Fruit fly (Drosophila melanogaster): ENCODE measurements around the gene CG14969.

Gene CG14969

DNA sequence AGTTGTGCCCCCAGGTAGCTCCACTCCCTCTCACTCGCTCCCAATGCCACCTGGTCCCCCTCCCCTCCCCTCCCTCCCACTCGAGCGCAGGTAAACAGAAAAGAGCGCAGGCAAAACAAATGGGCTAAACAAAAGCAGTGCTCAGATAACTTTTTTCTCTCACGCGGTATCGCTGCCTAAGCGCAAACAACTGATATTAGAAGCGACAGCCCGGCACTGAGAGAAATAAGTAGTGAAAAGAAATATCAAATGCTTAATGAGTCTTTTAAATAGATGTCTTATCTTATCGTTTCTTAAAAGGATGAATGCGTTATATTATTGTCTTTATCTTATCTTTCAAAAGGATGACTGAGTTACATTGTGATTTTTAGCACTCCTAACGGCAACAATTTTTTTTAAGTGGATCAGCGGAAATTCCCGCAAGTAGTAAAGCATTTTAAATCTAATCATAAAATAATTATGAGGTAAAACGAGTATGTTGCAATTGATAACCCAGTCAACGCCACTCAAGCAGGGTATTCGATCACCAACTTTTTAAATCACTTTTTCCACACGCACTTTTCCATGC, 33.5 kb downstream of the CG14969 start (continued):
- TF ChIP-seq CG1792 (GFP tag; optimal IDR thresholded peaks at IDR 0.05) (peak; percentile 87), tll (GFP tag; optimal IDR thresholded peaks at IDR 0.05) (no peak), CG9876 (GFP tag; optimal IDR thresholded peaks at IDR 0.05) (peak; percentile 77), vnd (GFP tag; IDR thresholded peaks at IDR 0.05; ENCODE audit: partially characterized antibody) (no peak), vfl (GFP tag; optimal IDR thresholded peaks at IDR 0.05) (peak; percentile 73), CG13424 (tag; optimal IDR thresholded peaks at IDR 0.05) (peak; percentile 94), CG6813 (GFP tag; optimal IDR thresholded peaks at IDR 0.05) (peak; percentile 89), ERR (GFP tag; optimal IDR thresholded peaks at IDR 0.05) (peak; percentile 83), pb (GFP tag; optimal IDR thresholded peaks at IDR 0.05) (peak; percentile 73), z (GFP tag; IDR thresholded peaks at IDR 0.05) (peak; percentile 62; the same call in 2 of the 3 replicates), Six4 (GFP tag; optimal IDR thresholded peaks at IDR 0.05) (peak; percentile 89), CG4328 (GFP tag; optimal IDR thresholded peaks at IDR 0.05) (peak; percentile 79), klu (GFP tag; IDR thresholded peaks at IDR 0.05) (peak; percentile 73; the same call in 1 of the 2 replicates), CG15011 (GFP tag; optimal IDR thresholded peaks at IDR 0.05) (peak; percentile 84), tio (GFP tag; optimal IDR thresholded peaks at IDR 0.05) (peak; percentile 88), CG7357 (GFP tag; IDR thresholded peaks at IDR 0.05) (peak; percentile 85), da (GFP tag; optimal IDR thresholded peaks at IDR 0.05) (peak; percentile 60), CG12942 (GFP tag; optimal IDR thresholded peaks at IDR 0.05) (peak; percentile 84), CrebB (tag; optimal IDR thresholded peaks at IDR 0.05) (peak; percentile 89), BtbVII (GFP tag; optimal IDR thresholded peaks at IDR 0.05) (peak; percentile 89), sc (optimal IDR thresholded peaks at IDR 0.05) (no peak), sc (GFP tag; optimal IDR thresholded peaks at IDR 0.05) (peak; percentile 84), gt (GFP tag; IDR thresholded peaks at IDR 0.05) (peak; percentile 41; the same call in 1 of the 2 replicates), Sry-δ (GFP tag; optimal IDR thresholded peaks at IDR 0.05) (peak; percentile 56), Trl (optimal IDR thresholded peaks at IDR 0.05) (peak; percentile 10 to 46), Trl (GFP tag; optimal IDR thresholded peaks at IDR 0.05) (peak; percentile 83), repo (GFP tag; optimal IDR thresholded peaks at IDR 0.05) (peak; percentile 73), Mes4 (GFP tag; optimal IDR thresholded peaks at IDR 0.05) (peak; percentile 85), CG6765 (GFP tag; optimal IDR thresholded peaks at IDR 0.05) (peak; percentile 85), emc (GFP tag; optimal IDR thresholded peaks at IDR 0.05) (peak; percentile 74), CG11695 (GFP tag; IDR thresholded peaks at IDR 0.05) (peak; percentile 94), Dip2 (GFP tag; IDR thresholded peaks at IDR 0.05) (0 out of 2 replicates have a peak, but pooled peaks have one; percentile 38), CG10267 (tag; optimal IDR thresholded peaks at IDR 0.05) (peak; percentile 86), Atf-2 (GFP tag; optimal IDR thresholded peaks at IDR 0.05) (peak; percentile 86), Taf1 (GFP tag; IDR thresholded peaks at IDR 0.05) (peak; percentile 71), CG30431 (GFP tag; optimal IDR thresholded peaks at IDR 0.05) (peak; percentile 71), MBD-R2 (GFP tag; IDR thresholded peaks at IDR 0.05) (peak; percentile 64; the same call in 1 of the 2 replicates), CG10209 (GFP tag; optimal IDR thresholded peaks at IDR 0.05) (peak; percentile 92), CG10543 (GFP tag; optimal IDR thresholded peaks at IDR 0.05) (peak; percentile 83), Bgb (GFP tag; IDR thresholded peaks at IDR 0.05; ENCODE audit: partially characterized antibody) (no peak; the same call in 1 of the 2 replicates), Awh (GFP tag; IDR thresholded peaks at IDR 0.05) (peak; percentile 89), Ets65A (GFP tag) (peak; percentile 98), CG12744 (GFP tag; optimal IDR thresholded peaks at IDR 0.05) (peak; percentile 79), Hey (tag; optimal IDR thresholded peaks at IDR 0.05) (peak; percentile 43), hbn (GFP tag; IDR thresholded peaks at IDR 0.05; ENCODE audit: partially characterized antibody) (0 out of 2 replicates have a peak, but pooled peaks have one; percentile 19), Usf (GFP tag; optimal IDR thresholded peaks at IDR 0.05) (peak; percentile 62), CG31441 (GFP tag; IDR thresholded peaks at IDR 0.05) (peak; percentile 95), Dek (tag; optimal IDR thresholded peaks at IDR 0.05) (peak; percentile 91), bsh (GFP tag; optimal IDR thresholded peaks at IDR 0.05) (peak in 1 of 2 experiments; percentile 94), pum (GFP tag; optimal IDR thresholded peaks at IDR 0.05) (peak; percentile 84)
